Fruit fly (Drosophila melanogaster) whole organism, embryonic: ENCODE data around the gene RhoBTB.

Experiments
- Bgb ChIP-seq: fragments of 200-800 bp; sonication (Bioruptor generic); IDR thresholded peaks from 2 replicates; pipeline ENCODE4 v1.3.6; 2022; ENCODE audit warnings: missing biosample characterization, missing genetic modification characterization; ENCODE audit not compliant: partially characterized antibody
- CG12659 ChIP-seq: fragments of 200-800 bp; sonication (Bioruptor generic); optimal IDR thresholded peaks from 3 replicates; lab custom pipeline; 2017; ENCODE audit warnings: mild to moderate bottlenecking, missing biosample characterization, missing genetic modification reagents, missing genetic modification characterization
- CG15479 ChIP-seq: fragments of 200-800 bp; sonication (Bioruptor generic); optimal IDR thresholded peaks from 3 replicates; lab custom pipeline; 2019; ENCODE audit warnings: missing biosample characterization, mild to moderate bottlenecking, missing genetic modification characterization, moderate library complexity
- CG17568 ChIP-seq: fragments of 200-800 bp; sonication (Bioruptor generic); optimal IDR thresholded peaks from 2 replicates; lab custom pipeline; 2018; ENCODE audit warnings: missing biosample characterization, mild to moderate bottlenecking, missing genetic modification characterization, moderate library complexity
- CG2199 ChIP-seq: fragments of 200-800 bp; sonication (Bioruptor generic); IDR thresholded peaks from 3 replicates; pipeline ENCODE4 v1.3.6; 2022; ENCODE audit warnings: missing biosample characterization, missing genetic modification characterization
- CG6254 ChIP-seq: fragments of 200-800 bp; sonication (Bioruptor generic); optimal IDR thresholded peaks from 3 replicates; lab custom pipeline; 2017; ENCODE audit warnings: mild to moderate bottlenecking, missing biosample characterization, missing genetic modification reagents, missing genetic modification characterization
- CG6854 ChIP-seq: fragments of 200-800 bp; sonication (Bioruptor generic); optimal IDR thresholded peaks from 3 replicates; lab custom pipeline; 2017; ENCODE audit warnings: missing biosample characterization, mild to moderate bottlenecking, missing genetic modification characterization
- CG9797 ChIP-seq: fragments of 200-800 bp; sonication (Bioruptor generic); optimal IDR thresholded peaks from 3 replicates; lab custom pipeline; 2018; ENCODE audit warnings: missing biosample characterization, mild to moderate bottlenecking, missing genetic modification characterization
- CG9932 ChIP-seq: fragments of 200-800 bp; sonication (Bioruptor generic); IDR thresholded peaks from 2 replicates; pipeline ENCODE4 v1.3.6; 2022; ENCODE audit warnings: missing biosample characterization, missing genetic modification characterization
- E2f2 ChIP-seq: fragments of 200-800 bp; sonication (Bioruptor generic); IDR thresholded peaks from 2 replicates; pipeline ENCODE4 v1.3.6; 2022; ENCODE audit warnings: missing biosample characterization, missing genetic modification characterization
- Elba2 ChIP-seq: fragments of 200-800 bp; sonication (Bioruptor generic); optimal IDR thresholded peaks from 3 replicates; lab custom pipeline; 2016; ENCODE audit warnings: missing biosample characterization, missing genetic modification characterization
- Ets97D ChIP-seq: fragments of 200-800 bp; sonication (Bioruptor generic); optimal IDR thresholded peaks from 3 replicates; lab custom pipeline; 2016; ENCODE audit warnings: missing biosample characterization, missing genetic modification characterization
- MESR4 ChIP-seq: fragments of 200-800 bp; sonication (Bioruptor generic); optimal IDR thresholded peaks from 2 replicates; lab custom pipeline; 2018; ENCODE audit warnings: missing biosample characterization, mild to moderate bottlenecking, missing genetic modification characterization, moderate library complexity
- Scr ChIP-seq: fragments of 200-800 bp; sonication (Bioruptor generic); IDR thresholded peaks from 2 replicates; pipeline ENCODE4 v1.3.6; 2022; ENCODE audit warnings: missing biosample characterization, missing genetic modification characterization; ENCODE audit not compliant: partially characterized antibody
- YL-1 ChIP-seq: fragments of 200-800 bp; sonication (Bioruptor generic); optimal IDR thresholded peaks from 3 replicates; lab custom pipeline; 2017; ENCODE audit warnings: missing biosample characterization, mild to moderate bottlenecking, missing genetic modification characterization
- cas ChIP-seq: fragments of 200-800 bp; sonication (Bioruptor generic); IDR thresholded peaks from 2 replicates; pipeline ENCODE4 v1.3.6; 2022; ENCODE audit warnings: missing biosample characterization, missing genetic modification characterization
- chn ChIP-seq: fragments of 200-800 bp; sonication (Bioruptor generic); optimal IDR thresholded peaks from 2 replicates; lab custom pipeline; 2016; ENCODE audit warnings: missing biosample characterization, missing genetic modification characterization
- crp ChIP-seq, 2 experiments: fragments of 200-800 bp; sonication (Bioruptor generic); optimal IDR thresholded peaks; 2 replicates in 1 of 2; 3 replicates in 1 of 2; lab custom pipeline; 2017; ENCODE audit warnings: missing biosample characterization in 2 of 2, missing genetic modification characterization in 2 of 2, mild to moderate bottlenecking in 1 of 2, moderate library complexity in 1 of 2
- dimm ChIP-seq: fragments of 200-800 bp; sonication (Bioruptor generic); IDR thresholded peaks from 2 replicates; pipeline ENCODE4 v1.3.6; 2022; ENCODE audit warnings: missing biosample characterization, missing genetic modification characterization
- gcm2 ChIP-seq: fragments of 200-800 bp; sonication (Bioruptor generic); optimal IDR thresholded peaks from 2 replicates; lab custom pipeline; 2016; ENCODE audit warnings: missing biosample characterization, missing genetic modification characterization
- nom ChIP-seq: fragments of 200-800 bp; sonication (Bioruptor generic); optimal IDR thresholded peaks from 2 replicates; lab custom pipeline; 2017; ENCODE audit warnings: missing biosample characterization, missing genetic modification characterization, mild to moderate bottlenecking, moderate library complexity, missing genetic modification reagents
- row ChIP-seq: fragments of 200-800 bp; sonication (Bioruptor generic); IDR thresholded peaks from 3 replicates; pipeline ENCODE4 v1.3.6; 2022; ENCODE audit warnings: missing biosample characterization, missing genetic modification characterization
- sug ChIP-seq: fragments of 200-800 bp; optimal IDR thresholded peaks from 2 replicates; lab custom pipeline; 2019; ENCODE audit warnings: missing biosample characterization, mild to moderate bottlenecking, missing genetic modification characterization, moderate library complexity
- vvl ChIP-seq: fragments of 200-800 bp; sonication (Bioruptor generic); IDR thresholded peaks from 2 replicates; pipeline ENCODE4 v1.3.6; 2022; ENCODE audit warnings: missing biosample characterization, missing genetic modification characterization
- zen ChIP-seq: fragments of 200-800 bp; sonication (Bioruptor generic); optimal IDR thresholded peaks from 3 replicates; lab custom pipeline; 2018; ENCODE audit warnings: missing biosample characterization, mild to moderate bottlenecking, missing genetic modification characterization, moderate library complexity

Gene RhoBTB

dm6 chr3L:20430182-20430581 is 54.1 kb downstream of the RhoBTB start, which contains the start of gene CG5262 (continued):
- TF ChIP-seq CG9797 (GFP tag; lab: Kevin White, UChicago) (peak; percentile 75), zen (tag; lab: Kevin White, UChicago) (peak; percentile 19), CG12659 (GFP tag; lab: Kevin White, UChicago) (peak; percentile 21), CG2199 (peak; percentile 48; the same call in 1 of the 3 replicates), Ets97D (GFP tag; lab: Kevin White, UChicago) (no peak), MESR4 (GFP tag; lab: Kevin White, UChicago) (peak; percentile 67), gcm2 (GFP tag; lab: Kevin White, UChicago) (no peak), CG6854 (GFP tag; lab: Kevin White, UChicago) (no peak), cas (GFP tag; lab: Robert Waterston, UW) (no peak), E2f2 (GFP tag; lab: Robert Waterston, UW) (peak; percentile 92), vvl (GFP tag; lab: Robert Waterston, UW) (peak; percentile 76), Elba2 (GFP tag; lab: Kevin White, UChicago) (peak; percentile 82), chn (GFP tag; lab: Kevin White, UChicago) (no peak), YL-1 (GFP tag; lab: Kevin White, UChicago) (peak; percentile 56), nom (GFP tag; lab: Kevin White, UChicago) (peak; percentile 60), CG6254 (GFP tag; lab: Kevin White, UChicago) (no peak), CG9932 (GFP tag; lab: Robert Waterston, UW) (no peak), Scr (peak; percentile 28; the same call in 1 of the 2 replicates), row (GFP tag; lab: Robert Waterston, UW) (0 out of 3 replicates have a peak, but pooled peaks have one; percentile 16), dimm (no peak), CG15479 (peak; percentile 65), crp (GFP tag; optimal IDR thresholded peaks at IDR 0.05; lab: Kevin White, UChicago) (peak in 1 of 2 experiments; percentile 69)

dm6 chr3L:20431619-20432018 is 55.6 kb downstream of the RhoBTB start:
- TF ChIP-seq sug (tag; lab: Kevin White, UChicago) = peak; percentile 99
- no peak for TF ChIP-seq CG2199
- no peak for TF ChIP-seq CG17568 (GFP tag; lab: Kevin White, UChicago)
- peak; percentile 13 for TF ChIP-seq Bgb
